Worm (Caenorhabditis elegans): ENCODE data around the gene F56D2.2.

ce11 chrIII:5543050-5543449 is 44.0 kb upstream of the F56D2.2 start, which contains the start of gene D1044.6:
- TF ChIP-seq W03F9.2 (tag; optimal IDR thresholded peaks at IDR 0.05) (peak; percentile 19), dao-5 (tag; optimal IDR thresholded peaks at IDR 0.05) (no peak), him-1 (tag; optimal IDR thresholded peaks at IDR 0.05) (no peak)

Measured in whole organism, L4/young adult.